Fruit fly (Drosophila melanogaster) whole organism, wandering third instar larva: ENCODE measurements around the gene Pde6.

Source experiments
- Dfd ChIP-seq: fragments of >200 bp; optimal IDR thresholded peaks from 2 replicates; lab custom pipeline; 2017; ENCODE audit warnings: missing biosample characterization, missing genetic modification characterization
- Myc ChIP-seq: fragments of >200 bp; optimal IDR thresholded peaks from 2 replicates; lab custom pipeline; 2017
- Sp1 ChIP-seq: fragments of 200-800 bp; sonication (Bioruptor generic); optimal IDR thresholded peaks from 3 replicates; lab custom pipeline; 2019; ENCODE audit warnings: missing biosample characterization, mild to moderate bottlenecking, missing genetic modification characterization, moderate library complexity
- fru ChIP-seq: fragments of 200-800 bp; sonication (Bioruptor generic); optimal IDR thresholded peaks from 3 replicates; lab custom pipeline; 2016; ENCODE audit warnings: missing biosample characterization, mild to moderate bottlenecking, missing genetic modification characterization
- h ChIP-seq: fragments of 200-800 bp; sonication (Bioruptor generic); optimal IDR thresholded peaks from 3 replicates; lab custom pipeline; 2016; ENCODE audit warnings: missing biosample characterization, mild to moderate bottlenecking, missing genetic modification characterization
- lola ChIP-seq: fragments of >200 bp; optimal IDR thresholded peaks from 2 replicates; lab custom pipeline; 2017; ENCODE audit warnings: missing biosample characterization, missing genetic modification characterization
- psq ChIP-seq: fragments of 200-800 bp; sonication (Bioruptor generic); optimal IDR thresholded peaks from 3 replicates; lab custom pipeline; 2017; ENCODE audit warnings: missing biosample characterization, mild to moderate bottlenecking, missing genetic modification characterization, moderate library complexity
- usp ChIP-seq: fragments of >200 bp; optimal IDR thresholded peaks from 2 replicates; lab custom pipeline; 2017; ENCODE audit warnings: missing biosample characterization, missing genetic modification characterization

DNA sequence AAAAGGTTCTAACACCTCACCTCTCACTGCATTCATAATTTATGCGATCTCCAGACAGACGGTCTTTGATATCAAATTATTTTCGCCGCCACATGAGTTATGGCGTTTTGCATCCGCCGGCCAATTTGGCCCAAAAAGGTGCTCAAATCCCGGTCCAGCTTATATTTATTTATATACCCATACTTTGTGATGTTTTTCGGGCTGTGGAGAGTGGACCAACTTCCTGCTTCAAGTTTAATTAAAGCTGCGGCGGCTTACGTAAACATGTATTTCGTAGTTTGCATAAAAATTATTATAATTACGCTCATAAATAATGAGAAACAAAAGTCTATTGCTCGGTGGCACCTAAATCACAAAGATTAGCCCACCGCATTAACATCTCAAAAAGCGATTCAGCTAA lies 92.9 kb downstream of the Pde6 start:
- TF ChIP-seq Sp1 (GFP tag; lab: Kevin White, UChicago) (no peak), psq (no peak), lola (no peak), h (GFP tag; lab: Kevin White, UChicago) (no peak), Dfd (GFP tag; lab: Kevin White, UChicago) (no peak), Myc (lab: Kevin White, UChicago) (no peak), fru (GFP tag; lab: Kevin White, UChicago) (no peak), usp (GFP tag; lab: Kevin White, UChicago) (no peak)
